Worm (Caenorhabditis elegans) whole organism, early embryonic: Measurements from ENCODE around the gene R01H2.8.

Source experiments
- B0310.2 ChIP-seq: sonication (generic microtip); optimal IDR thresholded peaks from 2 replicates; lab custom pipeline; 2016; ENCODE audit warnings: mild to moderate bottlenecking, missing genetic modification characterization, missing compliant biosample characterization
- F13C5.2 ChIP-seq: sonication (generic microtip); optimal IDR thresholded peaks from 2 replicates; lab custom pipeline; 2017; ENCODE audit warnings: mild to moderate bottlenecking, missing genetic modification characterization, inconsistent platforms, missing compliant biosample characterization
- aly-1 ChIP-seq: sonication (generic microtip); optimal IDR thresholded peaks from 2 replicates; lab custom pipeline; 2016; ENCODE audit warnings: missing genetic modification characterization, missing compliant biosample characterization
- ama-1 ChIP-seq: fragments of 150-350 bp; optimal IDR thresholded peaks from 2 replicates; lab custom pipeline; 2014
- ceh-13 ChIP-seq: fragments of 200-800 bp; sonication (Bioruptor generic); optimal IDR thresholded peaks from 2 replicates; lab custom pipeline; 2018; ENCODE audit warnings: mild to moderate bottlenecking, missing genetic modification characterization, missing compliant biosample characterization
- ceh-36 ChIP-seq: sonication (generic microtip); optimal IDR thresholded peaks from 2 replicates; lab custom pipeline; 2016; ENCODE audit warnings: missing genetic modification characterization, inconsistent platforms, missing compliant biosample characterization
- ets-7 ChIP-seq: sonication (generic microtip); optimal IDR thresholded peaks from 2 replicates; lab custom pipeline; 2016; ENCODE audit warnings: missing genotype, missing genetic modification characterization, missing compliant biosample characterization
- flt-1 ChIP-seq: fragments of 200-800 bp; sonication (Bioruptor generic); IDR thresholded peaks from 2 replicates; pipeline ENCODE4 v1.3.6; 2022; ENCODE audit warnings: missing genetic modification characterization, missing compliant biosample characterization
- hmbx-1 ChIP-seq: sonication (generic microtip); optimal IDR thresholded peaks from 2 replicates; lab custom pipeline; 2016; ENCODE audit warnings: mild to moderate bottlenecking, missing genetic modification characterization, missing compliant biosample characterization
- hmg-4 ChIP-seq: fragments of 200-800 bp; sonication (Bioruptor generic); optimal IDR thresholded peaks from 2 replicates; lab custom pipeline; 2018; ENCODE audit warnings: mild to moderate bottlenecking, missing genetic modification characterization, missing compliant biosample characterization
- hnd-1 ChIP-seq: sonication (generic microtip); optimal IDR thresholded peaks from 2 replicates; lab custom pipeline; 2016; ENCODE audit warnings: missing genetic modification characterization, missing compliant biosample characterization
- pes-1 ChIP-seq: fragments of 200-800 bp; sonication (Bioruptor generic); IDR thresholded peaks from 2 replicates; pipeline ENCODE4 v1.3.6; 2022; ENCODE audit warnings: missing genetic modification reagents, missing genetic modification characterization, missing compliant biosample characterization
- scrt-1 ChIP-seq: fragments of 200-800 bp; sonication (Bioruptor generic); IDR thresholded peaks from 2 replicates; pipeline ENCODE4 v1.3.6; 2022; ENCODE audit warnings: missing genetic modification characterization, missing compliant biosample characterization
- sea-1 ChIP-seq: fragments of 200-800 bp; sonication (Bioruptor generic); conservative IDR thresholded peaks from 2 replicates; pipeline ENCODE4 v1.3.6; 2022; ENCODE audit warnings: missing genetic modification characterization, missing compliant biosample characterization
- tbx-11 ChIP-seq: fragments of 200-800 bp; sonication (Bioruptor generic); IDR thresholded peaks from 2 replicates; pipeline ENCODE4 v1.3.6; 2022; ENCODE audit warnings: missing genetic modification characterization, missing compliant biosample characterization
- tbx-37 ChIP-seq: fragments of 200-800 bp; sonication (Bioruptor generic); conservative IDR thresholded peaks from 2 replicates; pipeline ENCODE4 v1.3.6; 2022; ENCODE audit warnings: missing genetic modification reagents, missing genetic modification characterization, missing compliant biosample characterization
- tra-4 ChIP-seq: sonication (generic microtip); optimal IDR thresholded peaks from 2 replicates; lab custom pipeline; 2017; ENCODE audit warnings: missing genetic modification characterization, missing compliant biosample characterization

Gene R01H2.8

DNA sequence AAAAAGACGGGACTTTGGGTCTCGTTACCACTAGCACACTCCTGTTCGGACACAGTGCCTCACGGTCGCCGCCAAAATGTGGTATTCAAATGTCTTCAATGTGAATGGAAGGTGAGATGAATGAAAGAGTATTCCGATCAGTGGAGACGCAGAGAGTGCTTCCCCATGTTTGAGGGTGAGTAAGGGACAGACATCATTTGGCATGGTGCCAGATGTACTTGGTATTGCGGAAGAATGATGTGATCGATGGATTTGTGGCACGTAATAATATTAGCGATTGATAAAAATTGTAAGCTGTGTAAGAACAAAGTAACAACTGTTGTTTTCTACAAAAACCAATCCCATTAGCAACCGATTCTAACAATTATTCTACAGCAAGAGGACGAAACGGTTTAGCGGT is 36.8 kb upstream of the R01H2.8 start:
- TF ChIP-seq tra-4 (tag; lab: Kevin White, UChicago) (no peak), tbx-11 (GFP tag; lab: Robert Waterston, UW) (no peak), pes-1 (GFP tag; lab: Robert Waterston, UW) (no peak), ceh-36 (tag; lab: Kevin White, UChicago) (no peak), ceh-13 (GFP tag; lab: Kevin White, UChicago) (no peak), hmbx-1 (no peak), sea-1 (GFP tag; lab: Robert Waterston, UW) (no peak), ets-7 (tag; lab: Kevin White, UChicago) (no peak), tbx-37 (GFP tag; lab: Robert Waterston, UW) (no peak), scrt-1 (GFP tag; lab: Robert Waterston, UW) (no peak), hmg-4 (GFP tag; lab: Kevin White, UChicago) (no peak), flt-1 (GFP tag; lab: Robert Waterston, UW) (no peak), ama-1 (lab: Kevin White, UChicago) (no peak), F13C5.2 (tag; lab: Kevin White, UChicago) (no peak), B0310.2 (tag; lab: Kevin White, UChicago) (no peak), aly-1 (tag; lab: Kevin White, UChicago) (no peak), hnd-1 (tag; lab: Kevin White, UChicago) (no peak)

DNA sequence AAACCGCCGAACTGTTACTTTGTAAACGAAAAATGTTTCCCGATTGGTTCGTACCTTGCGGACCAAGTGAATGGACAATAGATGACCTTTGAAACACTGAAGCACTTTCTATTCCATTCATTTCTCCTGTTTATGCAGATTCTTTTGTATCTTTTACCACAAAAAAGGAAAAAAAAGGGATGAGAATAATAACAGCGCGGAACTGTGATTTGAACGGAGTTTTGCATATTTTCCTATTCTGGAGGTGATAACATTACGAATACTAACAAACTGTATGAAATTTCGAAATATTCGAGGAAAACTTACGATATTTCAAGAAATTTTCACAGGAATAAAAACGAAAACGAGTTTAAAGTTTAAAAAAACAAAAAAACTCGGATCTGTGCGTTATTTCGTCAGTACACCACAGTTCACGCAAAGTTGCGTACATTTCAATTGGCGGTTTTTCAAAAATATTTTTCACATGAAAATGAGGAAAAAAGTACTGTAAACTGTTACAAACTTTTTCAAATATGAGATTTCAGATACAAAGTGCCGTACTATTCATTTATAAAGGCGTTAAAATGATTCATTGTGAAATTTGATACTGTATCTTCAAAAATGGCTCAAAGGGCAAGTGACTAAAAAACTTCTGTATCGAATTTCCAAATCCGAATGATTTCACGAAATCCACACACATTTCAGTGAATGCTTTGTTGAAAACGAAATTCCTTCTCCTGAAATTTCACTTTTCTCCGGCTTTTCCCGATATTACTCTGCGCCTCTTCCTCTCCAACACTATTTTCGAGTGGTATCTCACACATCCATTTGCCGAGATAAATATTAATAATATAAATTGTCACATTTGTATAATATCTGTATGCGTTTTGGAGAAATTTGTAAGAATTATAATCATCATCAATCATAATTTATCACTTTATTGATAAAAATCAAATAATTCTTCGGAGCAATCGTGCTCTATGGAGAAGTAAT is 34.3 kb upstream of the R01H2.8 start:
- TF ChIP-seq ets-7 (tag; lab: Kevin White, UChicago) (no peak), tbx-11 (GFP tag; lab: Robert Waterston, UW) (no peak), F13C5.2 (tag; lab: Kevin White, UChicago) (no peak), B0310.2 (tag; lab: Kevin White, UChicago) (no peak), ama-1 (lab: Kevin White, UChicago) (no peak), scrt-1 (GFP tag; lab: Robert Waterston, UW) (no peak)

DNA sequence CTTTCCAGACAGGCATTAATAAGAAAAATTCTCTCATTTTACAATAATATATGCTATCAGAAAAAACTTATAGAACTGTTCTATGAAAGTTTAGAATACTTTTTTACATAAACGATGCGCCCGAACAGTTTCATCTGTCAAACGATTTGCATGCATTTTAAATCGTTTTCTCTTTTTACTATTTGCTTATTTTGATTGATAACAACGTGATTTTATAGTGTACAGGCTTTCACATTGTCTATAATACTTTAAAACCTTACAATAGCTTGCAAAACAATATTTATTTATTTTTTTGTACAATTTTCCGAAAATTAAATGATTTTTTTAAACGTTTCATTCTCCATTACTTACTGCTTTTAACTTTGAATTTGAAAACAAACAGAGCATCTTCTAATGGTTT is 23.2 kb upstream of the R01H2.8 start, which contains the start of gene R01H2.7:
Gene R01H2.7 (minus strand): TSS at position 101 of the 400 bp plus-strand sequence.
- no peak for TF ChIP-seq hnd-1 (tag; lab: Kevin White, UChicago)
- TF ChIP-seq ceh-36 (tag; lab: Kevin White, UChicago) = no peak

DNA sequence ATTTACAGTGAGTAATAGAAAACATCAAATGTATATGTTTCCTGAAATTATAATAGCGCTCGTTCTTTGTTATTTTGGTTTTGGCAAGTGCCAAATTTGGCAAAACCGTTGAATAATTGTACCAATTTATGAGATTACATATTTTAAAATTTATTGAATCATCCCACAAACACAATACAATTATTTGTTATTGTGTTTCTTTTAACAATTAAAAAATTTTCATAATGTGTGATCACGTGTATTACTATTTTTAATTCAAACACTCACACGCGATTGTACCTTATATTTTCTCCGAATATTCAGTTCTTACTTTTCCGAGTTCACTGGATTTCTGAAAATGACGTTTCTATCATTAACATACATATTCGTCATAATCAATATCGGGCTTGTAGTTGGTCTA is 12.6 kb upstream of the R01H2.8 start, which contains the start of gene R01H2.2:
Gene R01H2.2 (plus strand): TSS at position 301 of the 400 bp plus-strand sequence.
- no peak for TF ChIP-seq F13C5.2 (tag; lab: Kevin White, UChicago)
- no peak for TF ChIP-seq aly-1 (tag; lab: Kevin White, UChicago)
- TF ChIP-seq tbx-11 (GFP tag; lab: Robert Waterston, UW) = no peak
- no peak for TF ChIP-seq hmbx-1
- no peak for TF ChIP-seq ets-7 (tag; lab: Kevin White, UChicago)
- TF ChIP-seq hmg-4 (GFP tag; lab: Kevin White, UChicago) = no peak
- TF ChIP-seq tra-4 (tag; lab: Kevin White, UChicago) = no peak
- TF ChIP-seq sea-1 (GFP tag; lab: Robert Waterston, UW) = no peak
- TF ChIP-seq ceh-13 (GFP tag; lab: Kevin White, UChicago) = no peak
- TF ChIP-seq B0310.2 (tag; lab: Kevin White, UChicago) = no peak
- no peak for TF ChIP-seq hnd-1 (tag; lab: Kevin White, UChicago)
- TF ChIP-seq flt-1 (GFP tag; lab: Robert Waterston, UW) = no peak
- TF ChIP-seq pes-1 (GFP tag; lab: Robert Waterston, UW) = no peak
- TF ChIP-seq tbx-37 (GFP tag; lab: Robert Waterston, UW) = no peak
- no peak for TF ChIP-seq ama-1 (lab: Kevin White, UChicago)
- no peak for TF ChIP-seq ceh-36 (tag; lab: Kevin White, UChicago)
- no peak for TF ChIP-seq scrt-1 (GFP tag; lab: Robert Waterston, UW)

DNA sequence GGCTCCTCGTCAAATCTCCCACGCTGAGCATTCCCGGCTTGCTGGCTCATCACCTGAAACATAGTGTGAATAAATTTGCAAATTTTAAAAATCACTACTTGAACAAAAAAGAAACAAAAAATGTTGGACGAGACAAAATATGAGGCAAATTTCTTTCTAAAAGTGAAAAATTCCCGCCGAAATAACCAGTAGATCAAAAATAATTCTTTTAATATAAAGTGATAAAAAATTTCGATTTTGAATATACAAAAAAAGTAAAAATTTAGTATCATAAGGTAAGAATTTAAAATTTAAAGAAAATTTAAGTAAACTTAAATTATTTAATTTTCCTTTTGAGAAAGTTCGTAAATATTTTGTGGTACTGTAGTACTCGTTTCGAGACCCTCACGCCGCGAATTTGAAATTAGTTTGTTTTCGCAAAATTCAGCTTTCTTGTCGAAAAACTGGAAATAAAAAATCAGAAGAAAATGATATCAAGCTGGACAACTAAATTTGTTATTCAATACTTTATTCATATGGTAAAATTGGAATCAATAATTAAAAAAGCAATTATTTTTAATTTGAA is 8.2 kb upstream of the R01H2.8 start, which contains the start of gene egg-2:
Gene egg-2 (minus strand): TSS at position 53 of the 565 bp plus-strand sequence.
- TF ChIP-seq sea-1 (GFP tag; lab: Robert Waterston, UW) (no peak), F13C5.2 (tag; lab: Kevin White, UChicago) (no peak), hnd-1 (tag; lab: Kevin White, UChicago) (no peak), ceh-36 (tag; lab: Kevin White, UChicago) (no peak), hmbx-1 (no peak), tbx-11 (GFP tag; lab: Robert Waterston, UW) (no peak), flt-1 (GFP tag; lab: Robert Waterston, UW) (no peak), aly-1 (tag; lab: Kevin White, UChicago) (no peak), B0310.2 (tag; lab: Kevin White, UChicago) (no peak), tbx-37 (GFP tag; lab: Robert Waterston, UW) (no peak), ama-1 (lab: Kevin White, UChicago) (no peak), hmg-4 (GFP tag; lab: Kevin White, UChicago) (no peak), scrt-1 (GFP tag; lab: Robert Waterston, UW) (no peak), tra-4 (tag; lab: Kevin White, UChicago) (no peak), ceh-13 (GFP tag; lab: Kevin White, UChicago) (no peak), pes-1 (GFP tag; lab: Robert Waterston, UW) (no peak), ets-7 (tag; lab: Kevin White, UChicago) (no peak)

DNA sequence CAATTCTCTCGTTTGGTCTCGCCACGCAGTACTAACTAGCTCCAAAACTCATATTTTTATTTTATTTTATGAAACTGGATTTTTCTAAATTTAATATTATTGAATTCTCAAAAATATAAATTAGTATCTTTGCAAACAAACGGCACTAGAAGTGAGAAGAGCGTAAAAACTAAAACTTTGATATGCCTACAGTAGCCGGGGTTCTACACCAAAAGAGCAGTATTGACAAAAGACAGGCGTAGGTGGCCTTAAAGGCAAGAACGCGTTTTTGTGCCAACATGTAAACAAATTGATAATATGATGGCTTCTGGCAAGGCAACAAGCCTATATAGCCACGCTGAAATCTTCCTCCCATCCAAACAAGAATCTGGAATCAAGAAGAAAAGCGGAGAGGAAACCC is 6.3 kb upstream of the R01H2.8 start, which contains the start of gene R01H2.1:
Gene R01H2.1 (plus strand): TSS at position 301 of the 400 bp plus-strand sequence.
- TF ChIP-seq sea-1 (GFP tag; lab: Robert Waterston, UW) = no peak
- TF ChIP-seq B0310.2 (tag; lab: Kevin White, UChicago) = no peak
- TF ChIP-seq tra-4 (tag; lab: Kevin White, UChicago) = no peak
- no peak for TF ChIP-seq ama-1 (lab: Kevin White, UChicago)
- TF ChIP-seq aly-1 (tag; lab: Kevin White, UChicago) = no peak
- TF ChIP-seq hnd-1 (tag; lab: Kevin White, UChicago) = no peak
- TF ChIP-seq flt-1 (GFP tag; lab: Robert Waterston, UW) = no peak
- TF ChIP-seq scrt-1 (GFP tag; lab: Robert Waterston, UW) = no peak
- no peak for TF ChIP-seq F13C5.2 (tag; lab: Kevin White, UChicago)
- no peak for TF ChIP-seq hmbx-1
- TF ChIP-seq tbx-11 (GFP tag; lab: Robert Waterston, UW) = no peak
- no peak for TF ChIP-seq tbx-37 (GFP tag; lab: Robert Waterston, UW)
- TF ChIP-seq ceh-13 (GFP tag; lab: Kevin White, UChicago) = no peak
- no peak for TF ChIP-seq ceh-36 (tag; lab: Kevin White, UChicago)
- no peak for TF ChIP-seq pes-1 (GFP tag; lab: Robert Waterston, UW)
- TF ChIP-seq hmg-4 (GFP tag; lab: Kevin White, UChicago) = no peak
- TF ChIP-seq ets-7 (tag; lab: Kevin White, UChicago) = no peak
